Worm (Caenorhabditis elegans) whole organism, L4 larva: ENCODE measurements around the gene rnp-7.

Experiments
- D1046.2 ChIP-seq: fragments of 200-800 bp; sonication (Bioruptor generic); IDR thresholded peaks from 2 replicates; pipeline ENCODE4 v1.3.6; 2022; ENCODE audit warnings: missing genetic modification characterization, missing compliant biosample characterization
- F49E8.2 ChIP-seq: sonication (generic microtip); optimal IDR thresholded peaks from 2 replicates; lab custom pipeline; 2016; ENCODE audit warnings: missing compliant biosample characterization, mild to moderate bottlenecking, missing genetic modification characterization, borderline replicate concordance
- T26A8.4 ChIP-seq: fragments of 200-800 bp; sonication (Bioruptor generic); IDR thresholded peaks from 2 replicates; pipeline ENCODE4 v1.3.6; 2022; ENCODE audit warnings: missing genetic modification characterization, missing compliant biosample characterization
- Y75B8A.6 ChIP-seq: fragments of 200-800 bp; sonication (Bioruptor generic); IDR thresholded peaks from 2 replicates; pipeline ENCODE4 v1.3.6; 2022; ENCODE audit warnings: missing genetic modification reagents, missing genetic modification characterization, missing compliant biosample characterization
- ZK337.2 ChIP-seq: fragments of 200-800 bp; sonication (Bioruptor generic); IDR thresholded peaks from 2 replicates; pipeline ENCODE4 v1.3.6; 2022; ENCODE audit warnings: missing genetic modification reagents, missing genetic modification characterization, missing compliant biosample characterization
- aha-1 ChIP-seq: fragments of 150-350 bp; peaks from one replicate; lab custom pipeline; 2014; ENCODE audit warnings: missing biosample characterization, missing genetic modification characterization
- ama-1 ChIP-seq: fragments of 150-350 bp; optimal IDR thresholded peaks from 2 replicates; lab custom pipeline; 2014; ENCODE audit warnings: inconsistent platforms, mixed read lengths
- arid-1 ChIP-seq: fragments of 200-800 bp; sonication (Bioruptor generic); conservative IDR thresholded peaks from 2 replicates; pipeline ENCODE4 v1.3.6; 2022; ENCODE audit warnings: missing genetic modification reagents, missing genetic modification characterization, missing compliant biosample characterization
- ceh-44 ChIP-seq: fragments of 200-800 bp; sonication (Bioruptor generic); IDR thresholded peaks from 2 replicates; pipeline ENCODE4 v1.3.6; 2022; ENCODE audit warnings: missing genetic modification reagents, missing genetic modification characterization, missing compliant biosample characterization
- ceh-82 ChIP-seq: sonication (generic microtip); optimal IDR thresholded peaks from 2 replicates; lab custom pipeline; 2017; ENCODE audit warnings: missing biosample characterization, missing genetic modification characterization
- ces-1 ChIP-seq: fragments of 150-350 bp; sonication (generic microtip); optimal IDR thresholded peaks from 4 replicates; lab custom pipeline; 2014; ENCODE audit warnings: missing biosample characterization, missing genetic modification reagents, missing genetic modification characterization
- ctbp-1 ChIP-seq: fragments of 200-800 bp; sonication (Bioruptor generic); IDR thresholded peaks from 2 replicates; pipeline ENCODE4 v1.3.6; 2022; ENCODE audit warnings: missing genetic modification reagents, missing genetic modification characterization, missing compliant biosample characterization
- daf-16 ChIP-seq, 3 experiments: sonication (generic microtip); optimal IDR thresholded peaks; 2 replicates each; lab custom pipeline; 2016 to 2017; ENCODE audit warnings: missing genetic modification characterization in 3 of 3, missing genetic modification reagents in 3 of 3, mild to moderate bottlenecking in 2 of 3, missing compliant biosample characterization in 2 of 3, missing biosample characterization in 1 of 3, moderate library complexity in 1 of 3
- dmd-8 ChIP-seq: fragments of 200-800 bp; sonication (Bioruptor generic); IDR thresholded peaks from 2 replicates; pipeline ENCODE4 v1.3.6; 2022; ENCODE audit warnings: missing genetic modification characterization, missing compliant biosample characterization
- duxl-1 ChIP-seq: sonication (generic microtip); optimal IDR thresholded peaks from 2 replicates; lab custom pipeline; 2016; ENCODE audit warnings: mild to moderate bottlenecking, missing genetic modification characterization, moderate library complexity, missing compliant biosample characterization; ENCODE audit not compliant: poor library complexity
- dve-1 ChIP-seq: sonication (generic microtip); optimal IDR thresholded peaks from 2 replicates; lab custom pipeline; 2017; ENCODE audit warnings: antibody characterized with exemption, mild to moderate bottlenecking, missing genetic modification characterization, missing compliant biosample characterization; ENCODE audit not compliant: insufficient read depth
- egl-27 ChIP-seq: sonication (generic microtip); optimal IDR thresholded peaks from 3 replicates; lab custom pipeline; 2017; ENCODE audit warnings: missing biosample characterization, missing genetic modification reagents, missing genetic modification characterization
- gei-8 ChIP-seq: fragments of 200-800 bp; sonication (Bioruptor generic); optimal IDR thresholded peaks from 2 replicates; lab custom pipeline; 2018; ENCODE audit warnings: mild to moderate bottlenecking, missing genetic modification characterization, missing compliant biosample characterization
- hif-1 ChIP-seq, 2 experiments: sonication (generic microtip); optimal IDR thresholded peaks; 2 replicates each; lab custom pipeline; 2016 to 2017; ENCODE audit warnings: missing compliant biosample characterization in 2 of 2, missing genetic modification characterization in 2 of 2, missing genetic modification reagents in 2 of 2, missing genotype in 2 of 2, mild to moderate bottlenecking in 1 of 2
- hlh-11 ChIP-seq: fragments of 200-800 bp; sonication (Bioruptor generic); optimal IDR thresholded peaks from 2 replicates; lab custom pipeline; 2018; ENCODE audit warnings: mild to moderate bottlenecking, missing genetic modification characterization, missing compliant biosample characterization
- hlh-30 ChIP-seq: sonication (generic microtip); optimal IDR thresholded peaks from 2 replicates; lab custom pipeline; 2017; ENCODE audit warnings: antibody characterized with exemption, mild to moderate bottlenecking, missing genetic modification characterization, missing compliant biosample characterization; ENCODE audit not compliant: insufficient read depth
- hmg-1.1 ChIP-seq: fragments of 200-800 bp; sonication (Bioruptor generic); IDR thresholded peaks from 2 replicates; pipeline ENCODE4 v1.3.6; 2022; ENCODE audit warnings: missing genetic modification reagents, missing genetic modification characterization, missing compliant biosample characterization
- jun-1 ChIP-seq: fragments of 150-350 bp; optimal IDR thresholded peaks from 2 replicates; lab custom pipeline; 2014; ENCODE audit warnings: missing biosample characterization, missing genetic modification reagents, missing genetic modification characterization
- lim-7 ChIP-seq: fragments of 200-800 bp; sonication (Bioruptor generic); IDR thresholded peaks from 2 replicates; pipeline ENCODE4 v1.3.6; 2022; ENCODE audit warnings: missing genetic modification characterization, missing compliant biosample characterization
- lin-13 ChIP-seq: fragments of 150-350 bp; optimal IDR thresholded peaks from 2 replicates; lab custom pipeline; 2014; ENCODE audit warnings: missing biosample characterization, missing genetic modification reagents, missing genetic modification characterization
- lin-15B ChIP-seq: fragments of 150-350 bp; sonication (generic microtip); optimal IDR thresholded peaks from 3 replicates; lab custom pipeline; 2014; ENCODE audit warnings: missing biosample characterization, missing genetic modification characterization
- lin-38 ChIP-seq: fragments of 200-800 bp; sonication (Bioruptor generic); IDR thresholded peaks from 2 replicates; pipeline ENCODE4 v1.3.6; 2022; ENCODE audit warnings: missing genetic modification reagents, missing genetic modification characterization, missing compliant biosample characterization
- lin-39 ChIP-seq: fragments of 150-350 bp; optimal IDR thresholded peaks from 2 replicates; lab custom pipeline; 2014; ENCODE audit warnings: missing biosample characterization, missing genetic modification reagents, missing genetic modification characterization
- lir-3 ChIP-seq: sonication (generic microtip); optimal IDR thresholded peaks from 2 replicates; lab custom pipeline; 2016; ENCODE audit warnings: mild to moderate bottlenecking, missing genetic modification characterization, missing compliant biosample characterization
- madf-5 ChIP-seq, 2 experiments: fragments of 200-800 bp; sonication (Bioruptor generic); IDR thresholded peaks; 2 replicates each; pipeline ENCODE4 v1.3.6; 2022; ENCODE audit warnings: missing compliant biosample characterization in 2 of 2, missing genetic modification characterization in 2 of 2
- mdl-1 ChIP-seq, 2 experiments: fragments of 150-350 bp in 1 of 2; sonication (generic microtip) in 1 of 2; optimal IDR thresholded peaks; 2 replicates each; lab custom pipeline; 2014 to 2017; ENCODE audit warnings: missing biosample characterization in 2 of 2, missing genetic modification characterization in 2 of 2
- mdt-29 ChIP-seq: fragments of 200-800 bp; sonication (Bioruptor generic); IDR thresholded peaks from 2 replicates; pipeline ENCODE4 v1.3.6; 2022; ENCODE audit warnings: missing genetic modification reagents, missing genetic modification characterization, missing compliant biosample characterization
- mep-1 ChIP-seq: fragments of 150-350 bp; sonication (generic microtip); optimal IDR thresholded peaks from 3 replicates; lab custom pipeline; 2014; ENCODE audit warnings: missing biosample characterization, missing genetic modification characterization
- mxl-3 ChIP-seq: fragments of 200-800 bp; sonication (Bioruptor generic); optimal IDR thresholded peaks from 2 replicates; lab custom pipeline; 2018; ENCODE audit warnings: mild to moderate bottlenecking, missing genetic modification characterization, missing compliant biosample characterization
- nhr-10 ChIP-seq: fragments of 150-350 bp; optimal IDR thresholded peaks from 2 replicates; lab custom pipeline; 2014; ENCODE audit warnings: missing biosample characterization, missing genetic modification characterization
- nhr-11 ChIP-seq: fragments of 150-350 bp; optimal IDR thresholded peaks from 2 replicates; lab custom pipeline; 2014; ENCODE audit warnings: missing biosample characterization, missing genetic modification characterization
- nhr-237 ChIP-seq: sonication (generic microtip); optimal IDR thresholded peaks from 2 replicates; lab custom pipeline; 2017; ENCODE audit warnings: missing biosample characterization, missing genetic modification characterization
- nhr-25 ChIP-seq: sonication (generic microtip); optimal IDR thresholded peaks from 2 replicates; lab custom pipeline; 2017; ENCODE audit warnings: missing genetic modification characterization, mild to moderate bottlenecking, missing compliant biosample characterization, antibody characterized with exemption, moderate library complexity, borderline replicate concordance; ENCODE audit not compliant: insufficient read depth
- nhr-48 ChIP-seq: sonication (generic microtip); optimal IDR thresholded peaks from 2 replicates; lab custom pipeline; 2016; ENCODE audit warnings: mild to moderate bottlenecking, missing genetic modification characterization, missing compliant biosample characterization
- nhr-6 ChIP-seq: fragments of 150-350 bp; optimal IDR thresholded peaks from 2 replicates; lab custom pipeline; 2014; ENCODE audit warnings: missing biosample characterization, missing genetic modification characterization
- nhr-77 ChIP-seq: fragments of 150-350 bp; optimal IDR thresholded peaks from 2 replicates; lab custom pipeline; 2014; ENCODE audit warnings: missing biosample characterization, missing genetic modification characterization
- php-3 ChIP-seq: fragments of 200-800 bp; sonication (Bioruptor generic); IDR thresholded peaks from 2 replicates; pipeline ENCODE4 v1.3.6; 2022; ENCODE audit warnings: missing genetic modification reagents, missing genetic modification characterization, missing compliant biosample characterization
- saeg-2 ChIP-seq: fragments of 200-800 bp; sonication (Bioruptor generic); IDR thresholded peaks from 2 replicates; pipeline ENCODE4 v1.3.6; 2022; ENCODE audit warnings: missing genetic modification reagents, missing genetic modification characterization, missing compliant biosample characterization
- skn-1 ChIP-seq: fragments of 150-350 bp; optimal IDR thresholded peaks from 2 replicates; lab custom pipeline; 2014; ENCODE audit warnings: missing biosample characterization, missing genetic modification characterization
- snpc-1.2 ChIP-seq: fragments of 200-800 bp; sonication (Bioruptor generic); IDR thresholded peaks from 2 replicates; pipeline ENCODE4 v1.3.6; 2022; ENCODE audit warnings: missing genetic modification reagents, missing genetic modification characterization, missing compliant biosample characterization
- unc-130 ChIP-seq: sonication (generic microtip); optimal IDR thresholded peaks from 2 replicates; lab custom pipeline; 2016; ENCODE audit warnings: missing genetic modification reagents, missing genetic modification characterization, missing compliant biosample characterization
- unc-39 ChIP-seq: sonication (generic microtip); optimal IDR thresholded peaks from 2 replicates; lab custom pipeline; 2017; ENCODE audit warnings: missing biosample characterization, missing genetic modification characterization
- unc-62 ChIP-seq, 3 experiments: fragments of 150-350 bp in 1 of 3; sonication (generic microtip); optimal IDR thresholded peaks in 2 of 3; peaks in 1 of 3; 1 replicate in 1 of 3; 2 replicates in 2 of 3; lab custom pipeline; 2014 to 2017; ENCODE audit warnings: missing biosample characterization in 3 of 3, missing genetic modification characterization in 3 of 3, missing genetic modification reagents in 3 of 3, missing genotype in 1 of 3
- zag-1 ChIP-seq: fragments of 150-350 bp; optimal IDR thresholded peaks from 2 replicates; lab custom pipeline; 2014; ENCODE audit warnings: missing biosample characterization, missing genetic modification characterization
- zip-11 ChIP-seq: fragments of 200-800 bp; sonication (Bioruptor generic); IDR thresholded peaks from 2 replicates; pipeline ENCODE4 v1.3.6; 2022; ENCODE audit warnings: missing genetic modification characterization, missing compliant biosample characterization
- ztf-11 ChIP-seq: fragments of 150-350 bp; optimal IDR thresholded peaks from 2 replicates; lab custom pipeline; 2014; ENCODE audit warnings: missing biosample characterization, missing genetic modification characterization

Gene rnp-7

DNA sequence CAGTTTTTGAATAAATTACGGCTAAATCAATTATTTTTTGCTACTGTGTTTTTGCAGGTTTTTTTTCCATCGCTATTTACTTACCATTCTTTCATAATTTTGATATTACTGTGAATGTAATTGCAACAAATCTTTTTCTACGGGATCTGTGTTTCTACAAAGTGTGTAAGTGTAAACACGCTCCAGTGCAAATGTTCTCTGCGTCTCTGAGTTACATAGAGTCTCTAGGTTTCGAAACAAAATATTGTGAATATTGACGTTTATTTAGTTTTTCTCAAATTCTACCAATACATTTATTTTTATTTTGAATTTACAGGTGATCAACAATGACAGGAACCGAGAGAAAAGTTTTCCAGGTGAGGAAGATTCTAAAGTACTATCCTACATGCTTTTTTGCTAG lies 23.1 kb upstream of the rnp-7 start, which contains the start of gene yju-2 (continued):
- TF ChIP-seq unc-39 (no peak), hif-1 (tag; optimal IDR thresholded peaks at IDR 0.05; lab: Kevin White, UChicago) (peak in 1 of 2 experiments; percentile 47), dmd-8 (no peak), D1046.2 (no peak), nhr-25 (tag; lab: Kevin White, UChicago) (no peak), snpc-1.2 (GFP tag; lab: Robert Waterston, UW) (no peak), unc-62 (GFP tag; optimal IDR thresholded peaks at IDR 0.05 in 1 of 2; lab: Kevin White, UChicago) (no peak), unc-62 (tag; optimal IDR thresholded peaks at IDR 0.05; lab: Kevin White, UChicago) (no peak), mdt-29 (GFP tag; lab: Robert Waterston, UW) (no peak), nhr-6 (tag; lab: Kevin White, UChicago) (peak; percentile 60), lin-38 (GFP tag; lab: Robert Waterston, UW) (peak; percentile 86), php-3 (GFP tag; lab: Robert Waterston, UW) (no peak), mxl-3 (no peak), nhr-48 (no peak), saeg-2 (GFP tag; lab: Robert Waterston, UW) (no peak), ces-1 (GFP tag; lab: Kevin White, UChicago) (no peak), daf-16 (GFP tag; optimal IDR thresholded peaks at IDR 0.05; lab: Kevin White, UChicago) (no peak), daf-16 (tag; optimal IDR thresholded peaks at IDR 0.05; lab: Kevin White, UChicago) (peak; percentile 66), lim-7 (no peak), arid-1 (GFP tag; lab: Robert Waterston, UW) (no peak), hlh-30 (tag; lab: Kevin White, UChicago) (peak; percentile 64), ama-1 (peak; percentile 1), zag-1 (no peak), F49E8.2 (tag; lab: Kevin White, UChicago) (no peak), mdl-1 (tag; optimal IDR thresholded peaks at IDR 0.05; lab: Kevin White, UChicago) (no peak), ceh-44 (GFP tag; lab: Robert Waterston, UW) (no peak), zip-11 (no peak), duxl-1 (tag; lab: Kevin White, UChicago) (no peak), hlh-11 (no peak), nhr-10 (tag; lab: Kevin White, UChicago) (no peak), lin-13 (GFP tag; lab: Kevin White, UChicago) (peak; percentile 72), lir-3 (tag; lab: Kevin White, UChicago) (no peak), dve-1 (tag; lab: Kevin White, UChicago) (peak; percentile 55), nhr-11 (peak; percentile 39), gei-8 (GFP tag; lab: Kevin White, UChicago) (no peak), jun-1 (tag; lab: Kevin White, UChicago) (no peak), nhr-77 (tag; lab: Kevin White, UChicago) (peak; percentile 32), mep-1 (tag; lab: Kevin White, UChicago) (peak; percentile 78), nhr-237 (tag; lab: Kevin White, UChicago) (no peak), hmg-1.1 (GFP tag; lab: Robert Waterston, UW) (no peak), lin-15B (tag; lab: Kevin White, UChicago) (no peak), madf-5 (GFP tag; IDR thresholded peaks at IDR 0.05; lab: Robert Waterston, UW) (no peak), unc-130 (GFP tag; lab: Kevin White, UChicago) (peak; percentile 8), Y75B8A.6 (GFP tag; lab: Robert Waterston, UW) (no peak), T26A8.4 (GFP tag; lab: Robert Waterston, UW) (no peak), aha-1 (tag; lab: Kevin White, UChicago) (peak; percentile 42), skn-1 (tag; lab: Kevin White, UChicago) (no peak), lin-39 (tag; lab: Kevin White, UChicago) (no peak), ceh-82 (tag; lab: Kevin White, UChicago) (no peak), ctbp-1 (GFP tag; lab: Robert Waterston, UW) (no peak), egl-27 (tag; lab: Kevin White, UChicago) (no peak), ZK337.2 (no peak), ztf-11 (no peak)
